Fruit fly (Drosophila melanogaster) whole organism, embryonic: ENCODE data around the gene H2.0.
A peak's percentile ranks its signal among the peaks of the same experiment; 100 is the strongest.

Experiments
- BEAF-32 ChIP-seq: fragments of 200-800 bp; sonication (Bioruptor generic); optimal IDR thresholded peaks from 3 replicates; lab custom pipeline; 2017; ENCODE audit warnings: missing biosample characterization, missing genetic modification characterization, mild to moderate bottlenecking, moderate library complexity, missing genetic modification reagents
- CG10267 ChIP-seq: fragments of 200-800 bp; sonication (Bioruptor generic); optimal IDR thresholded peaks from 2 replicates; lab custom pipeline; 2018; ENCODE audit warnings: missing biosample characterization, mild to moderate bottlenecking, missing genetic modification characterization, moderate library complexity
- CG10431 ChIP-seq: fragments of 200-800 bp; sonication (Bioruptor generic); optimal IDR thresholded peaks from 3 replicates; lab custom pipeline; 2018; ENCODE audit warnings: missing biosample characterization, mild to moderate bottlenecking, missing genetic modification characterization
- CG11085 ChIP-seq: fragments of 200-800 bp; sonication (Bioruptor generic); IDR thresholded peaks from 2 replicates; pipeline ENCODE4 v1.3.6; 2022; ENCODE audit warnings: missing biosample characterization, missing genetic modification characterization
- CG12104 ChIP-seq: fragments of 200-800 bp; sonication (Bioruptor generic); optimal IDR thresholded peaks from 3 replicates; lab custom pipeline; 2016; ENCODE audit warnings: missing biosample characterization, missing genetic modification characterization
- CG16813 ChIP-seq: fragments of 200-800 bp; sonication (Bioruptor generic); IDR thresholded peaks from 3 replicates; pipeline ENCODE4 v1.3.6; 2022; ENCODE audit warnings: missing biosample characterization, missing genetic modification characterization; ENCODE audit not compliant: partially characterized antibody
- CG18764 ChIP-seq: fragments of 200-800 bp; sonication (Bioruptor generic); optimal IDR thresholded peaks from 3 replicates; lab custom pipeline; 2016; ENCODE audit warnings: missing biosample characterization, missing genetic modification characterization
- CG30020 ChIP-seq: fragments of 200-800 bp; optimal IDR thresholded peaks from 2 replicates; lab custom pipeline; 2019; ENCODE audit warnings: missing biosample characterization, mild to moderate bottlenecking, missing genetic modification characterization, moderate library complexity
- CG31441 ChIP-seq: fragments of 200-800 bp; sonication (Bioruptor generic); IDR thresholded peaks from 2 replicates; pipeline ENCODE4 v1.3.6; 2022; ENCODE audit warnings: missing biosample characterization, missing genetic modification characterization
- CG3163 ChIP-seq: fragments of 200-800 bp; sonication (Bioruptor generic); optimal IDR thresholded peaks from 3 replicates; lab custom pipeline; 2016; ENCODE audit warnings: missing biosample characterization, missing genetic modification characterization
- CG4854 ChIP-seq: fragments of 200-800 bp; sonication (Bioruptor generic); optimal IDR thresholded peaks from 2 replicates; lab custom pipeline; 2016; ENCODE audit warnings: missing biosample characterization, missing genetic modification characterization, inconsistent platforms
- CG6683 ChIP-seq: fragments of 200-800 bp; sonication (Bioruptor generic); optimal IDR thresholded peaks from 2 replicates; lab custom pipeline; 2017; ENCODE audit warnings: missing biosample characterization, mild to moderate bottlenecking, missing genetic modification characterization, missing genetic modification reagents
- CG7372 ChIP-seq: fragments of 200-800 bp; sonication (Bioruptor generic); IDR thresholded peaks from 2 replicates; pipeline ENCODE4 v1.3.6; 2022; ENCODE audit warnings: missing biosample characterization, missing genetic modification characterization
- CG7786 ChIP-seq: fragments of 200-800 bp; sonication (Bioruptor generic); optimal IDR thresholded peaks from 2 replicates; lab custom pipeline; 2016; ENCODE audit warnings: missing biosample characterization, missing genetic modification characterization
- CG7839 ChIP-seq: fragments of 200-800 bp; sonication (Bioruptor generic); optimal IDR thresholded peaks from 3 replicates; lab custom pipeline; 2018; ENCODE audit warnings: missing biosample characterization, mild to moderate bottlenecking, missing genetic modification characterization, moderate library complexity
- CG9609 ChIP-seq: fragments of 200-800 bp; sonication (Bioruptor generic); optimal IDR thresholded peaks from 3 replicates; lab custom pipeline; 2016; ENCODE audit warnings: missing biosample characterization, missing genetic modification characterization
- CTCF ChIP-seq: fragments of 200-800 bp; sonication (Bioruptor generic); optimal IDR thresholded peaks from 2 replicates; lab custom pipeline; 2017; ENCODE audit warnings: missing biosample characterization, mild to moderate bottlenecking, missing genetic modification characterization, moderate library complexity
- Chrac-16 ChIP-seq: fragments of 200-800 bp; sonication (Bioruptor generic); optimal IDR thresholded peaks from 3 replicates; lab custom pipeline; 2016; ENCODE audit warnings: missing biosample characterization, missing genetic modification characterization
- D19B ChIP-seq: fragments of 200-800 bp; sonication (Bioruptor generic); optimal IDR thresholded peaks from 2 replicates; lab custom pipeline; 2017; ENCODE audit warnings: missing biosample characterization, mild to moderate bottlenecking, missing genetic modification characterization
- Dad ChIP-seq: fragments of 200-800 bp; sonication (Bioruptor generic); optimal IDR thresholded peaks from 3 replicates; lab custom pipeline; 2016; ENCODE audit warnings: missing biosample characterization, missing genetic modification characterization
- E2f1 ChIP-seq: fragments of 200-800 bp; sonication (Bioruptor generic); IDR thresholded peaks from 2 replicates; pipeline ENCODE4 v1.3.6; 2022; ENCODE audit warnings: missing biosample characterization, missing genetic modification characterization
- Elba2 ChIP-seq: fragments of 200-800 bp; sonication (Bioruptor generic); optimal IDR thresholded peaks from 3 replicates; lab custom pipeline; 2016; ENCODE audit warnings: missing biosample characterization, missing genetic modification characterization
- Mes4 ChIP-seq: fragments of 200-800 bp; sonication (Bioruptor generic); optimal IDR thresholded peaks from 2 replicates; lab custom pipeline; 2016; ENCODE audit warnings: missing biosample characterization, missing genetic modification characterization
- Nf-YC ChIP-seq: fragments of 200-800 bp; optimal IDR thresholded peaks from 3 replicates; lab custom pipeline; 2019; ENCODE audit warnings: missing biosample characterization, mild to moderate bottlenecking, missing genetic modification characterization, moderate library complexity
- NfI ChIP-seq: fragments of 200-800 bp; sonication (Bioruptor generic); optimal IDR thresholded peaks from 3 replicates; lab custom pipeline; 2018; ENCODE audit warnings: missing biosample characterization, mild to moderate bottlenecking, missing genetic modification characterization, moderate library complexity
- Poxn ChIP-seq: fragments of 200-800 bp; sonication (Bioruptor generic); IDR thresholded peaks from 2 replicates; pipeline ENCODE4 v1.3.6; 2022; ENCODE audit warnings: missing biosample characterization, missing genetic modification characterization
- Ravus ChIP-seq: fragments of 200-800 bp; sonication (Bioruptor generic); IDR thresholded peaks from 2 replicates; pipeline ENCODE4 v1.3.6; 2022; ENCODE audit warnings: missing biosample characterization, missing genetic modification characterization
- Scr ChIP-seq: fragments of 200-800 bp; sonication (Bioruptor generic); IDR thresholded peaks from 2 replicates; pipeline ENCODE4 v1.3.6; 2022; ENCODE audit warnings: missing biosample characterization, missing genetic modification characterization; ENCODE audit not compliant: partially characterized antibody
- Side ChIP-seq: fragments of 200-800 bp; sonication (Bioruptor generic); optimal IDR thresholded peaks from 2 replicates; lab custom pipeline; 2016; ENCODE audit warnings: missing biosample characterization, missing genetic modification characterization
- Taf1 ChIP-seq: fragments of 200-800 bp; sonication (Bioruptor generic); IDR thresholded peaks from 2 replicates; pipeline ENCODE4 v1.3.6; 2022; ENCODE audit warnings: missing biosample characterization, missing genetic modification characterization
- Tbp ChIP-seq: fragments of >200 bp; optimal IDR thresholded peaks from 2 replicates; lab custom pipeline; 2018; ENCODE audit warnings: missing biosample characterization, missing genetic modification characterization
- abd-A ChIP-seq: fragments of 200-800 bp; sonication (Bioruptor generic); optimal IDR thresholded peaks from 3 replicates; lab custom pipeline; 2019; ENCODE audit warnings: missing biosample characterization, mild to moderate bottlenecking, missing genetic modification characterization, moderate library complexity
- bowl ChIP-seq: fragments of 200-800 bp; sonication (Bioruptor generic); IDR thresholded peaks from 2 replicates; pipeline ENCODE4 v1.3.6; 2022; ENCODE audit warnings: missing biosample characterization, missing genetic modification characterization
- croc ChIP-seq: fragments of 200-800 bp; sonication (Bioruptor generic); conservative IDR thresholded peaks from 3 replicates; pipeline ENCODE4 v1.3.6; 2022; ENCODE audit warnings: missing biosample characterization, missing genetic modification characterization
- crp ChIP-seq, 2 experiments: fragments of 200-800 bp; sonication (Bioruptor generic); optimal IDR thresholded peaks; 2 replicates in 1 of 2; 3 replicates in 1 of 2; lab custom pipeline; 2017; ENCODE audit warnings: missing biosample characterization in 2 of 2, missing genetic modification characterization in 2 of 2, mild to moderate bottlenecking in 1 of 2, moderate library complexity in 1 of 2
- cwo ChIP-seq: fragments of 200-800 bp; sonication (Bioruptor generic); optimal IDR thresholded peaks from 3 replicates; lab custom pipeline; 2017; ENCODE audit warnings: missing biosample characterization, missing genetic modification characterization, mild to moderate bottlenecking, moderate library complexity, missing genetic modification reagents
- dati ChIP-seq: fragments of 200-800 bp; sonication (Bioruptor generic); IDR thresholded peaks from 2 replicates; pipeline ENCODE4 v1.3.6; 2022; ENCODE audit warnings: missing biosample characterization, missing genetic modification characterization
- fu2 ChIP-seq: fragments of 200-800 bp; sonication (Bioruptor generic); optimal IDR thresholded peaks from 2 replicates; lab custom pipeline; 2016; ENCODE audit warnings: missing biosample characterization, missing genetic modification characterization
- gcm2 ChIP-seq: fragments of 200-800 bp; sonication (Bioruptor generic); optimal IDR thresholded peaks from 2 replicates; lab custom pipeline; 2016; ENCODE audit warnings: missing biosample characterization, missing genetic modification characterization
- grau ChIP-seq: fragments of 200-800 bp; optimal IDR thresholded peaks from 3 replicates; lab custom pipeline; 2019; ENCODE audit warnings: missing biosample characterization, mild to moderate bottlenecking, missing genetic modification characterization, moderate library complexity
- hth ChIP-seq: fragments of >200 bp; optimal IDR thresholded peaks from 2 replicates; lab custom pipeline; 2017; ENCODE audit warnings: inconsistent platforms
- jigr1 ChIP-seq: fragments of 200-800 bp; sonication (Bioruptor generic); IDR thresholded peaks from 3 replicates; pipeline ENCODE4 v1.3.6; 2022; ENCODE audit warnings: missing biosample characterization, missing genetic modification characterization
- lab ChIP-seq: fragments of 200-800 bp; sonication (Bioruptor generic); optimal IDR thresholded peaks from 3 replicates; lab custom pipeline; 2017; ENCODE audit warnings: missing biosample characterization, missing genetic modification characterization, mild to moderate bottlenecking, moderate library complexity, missing genetic modification reagents
- lov ChIP-seq, 2 experiments: fragments of 200-800 bp in 1 of 2; fragments of >200 bp in 1 of 2; sonication (Bioruptor generic) in 1 of 2; IDR thresholded peaks in 1 of 2; optimal IDR thresholded peaks in 1 of 2; 2 replicates in 1 of 2; 3 replicates in 1 of 2; pipeline versions ENCODE4 v1.3.6 to Lab custom; 2017 to 2022; ENCODE audit warnings: missing biosample characterization in 1 of 2, missing genetic modification characterization in 1 of 2
- nerfin-2 ChIP-seq: fragments of 200-800 bp; sonication (Bioruptor generic); IDR thresholded peaks from 2 replicates; pipeline ENCODE4 v1.3.6; 2022; ENCODE audit warnings: missing biosample characterization, missing genetic modification characterization; ENCODE audit not compliant: partially characterized antibody
- onecut ChIP-seq: fragments of 200-800 bp; sonication (Bioruptor generic); IDR thresholded peaks from 2 replicates; pipeline ENCODE4 v1.3.6; 2022; ENCODE audit warnings: missing biosample characterization, missing genetic modification characterization
- sob ChIP-seq: fragments of 200-800 bp; sonication (Bioruptor generic); IDR thresholded peaks from 2 replicates; pipeline ENCODE4 v1.3.6; 2022; ENCODE audit warnings: missing biosample characterization, missing genetic modification characterization
- tll ChIP-seq, 2 experiments: fragments of 200-800 bp in 1 of 2; fragments of >200 bp in 1 of 2; sonication (Bioruptor generic) in 1 of 2; optimal IDR thresholded peaks; 2 replicates each; lab custom pipeline; 2017 to 2019; ENCODE audit warnings: missing biosample characterization in 2 of 2, missing genetic modification characterization in 2 of 2, mild to moderate bottlenecking in 1 of 2, moderate library complexity in 1 of 2
- tx ChIP-seq: fragments of 200-800 bp; sonication (Bioruptor generic); optimal IDR thresholded peaks from 2 replicates; lab custom pipeline; 2016; ENCODE audit warnings: missing biosample characterization, missing genetic modification characterization
- unpg ChIP-seq: fragments of 200-800 bp; sonication (Bioruptor generic); optimal IDR thresholded peaks from 3 replicates; lab custom pipeline; 2018; ENCODE audit warnings: missing biosample characterization, mild to moderate bottlenecking, missing genetic modification characterization, moderate library complexity
- z ChIP-seq: fragments of 200-800 bp; sonication (Bioruptor generic); IDR thresholded peaks from 3 replicates; pipeline ENCODE4 v1.3.6; 2022; ENCODE audit warnings: missing biosample characterization, missing genetic modification characterization

H2.0 gene

DNA sequence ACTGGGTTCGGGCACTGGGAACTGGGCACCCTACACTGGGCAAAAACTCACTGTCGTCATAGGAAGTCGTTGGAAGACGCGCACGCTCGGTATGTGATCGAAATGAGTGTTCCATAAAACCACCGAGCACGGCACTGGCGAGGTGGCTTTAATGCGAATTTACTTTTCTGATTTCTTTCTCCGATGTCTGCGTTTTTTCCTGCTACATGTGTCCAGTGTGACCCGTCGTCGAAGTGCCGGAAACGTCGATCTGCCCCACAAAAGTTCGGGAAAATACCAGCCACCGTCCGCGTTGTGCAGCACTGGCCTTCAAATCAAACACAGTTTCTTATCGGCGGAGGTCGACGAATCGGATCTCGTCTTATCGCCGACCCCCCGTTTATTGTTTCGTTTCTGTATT lies 20.0 kb downstream of the H2.0 start, which contains the start of gene Kdm5 (continued):
- no peak for TF ChIP-seq nerfin-2 (GFP tag; lab: Robert Waterston, UW)
- peak; percentile 35 for TF ChIP-seq CG7786 (GFP tag; lab: Kevin White, UChicago)
- TF ChIP-seq Tbp (GFP tag; lab: Kevin White, UChicago) = no peak
- TF ChIP-seq sob = peak; percentile 49; the same call in 1 of the 2 replicates
- peak; percentile 1 for TF ChIP-seq CG30020 (tag; lab: Kevin White, UChicago)
- TF ChIP-seq NfI (GFP tag; lab: Kevin White, UChicago) = no peak
- TF ChIP-seq CG16813 = 0 out of 3 replicates have a peak, but pooled peaks have one; percentile 36
- no peak for TF ChIP-seq CG12104 (GFP tag; lab: Kevin White, UChicago)
- 0 out of 2 replicates have a peak, but pooled peaks have one; percentile 13 for TF ChIP-seq onecut
- no peak for TF ChIP-seq grau (tag; lab: Kevin White, UChicago)
- peak; percentile 11 for TF ChIP-seq tx (GFP tag; lab: Kevin White, UChicago)
- peak; percentile 34 for TF ChIP-seq Scr (GFP tag; lab: Robert Waterston, UW)
- TF ChIP-seq Nf-YC (tag; lab: Kevin White, UChicago) = peak; percentile 68
- no peak; the same call in 2 of the 3 replicates for TF ChIP-seq croc (GFP tag; lab: Robert Waterston, UW)
- no peak for TF ChIP-seq CG18764 (GFP tag; lab: Kevin White, UChicago)
- no peak for TF ChIP-seq CG6683 (GFP tag; lab: Kevin White, UChicago)
- TF ChIP-seq Chrac-16 (GFP tag; lab: Kevin White, UChicago) = no peak
- TF ChIP-seq CG10431 (GFP tag; lab: Kevin White, UChicago) = peak; percentile 58
- no peak for TF ChIP-seq abd-A (tag; lab: Kevin White, UChicago)
- TF ChIP-seq BEAF-32 (GFP tag; lab: Kevin White, UChicago) = peak; percentile 43
- TF ChIP-seq CTCF (GFP tag; lab: Kevin White, UChicago) = peak; percentile 30
- no peak for TF ChIP-seq lov (optimal IDR thresholded peaks at IDR 0.05; lab: Kevin White, UChicago)
- TF ChIP-seq lov (GFP tag; IDR thresholded peaks at IDR 0.05; lab: Robert Waterston, UW) = no peak
- TF ChIP-seq gcm2 (GFP tag; lab: Kevin White, UChicago) = no peak
- no peak for TF ChIP-seq Dad (GFP tag; lab: Kevin White, UChicago)
- no peak for TF ChIP-seq cwo (GFP tag; lab: Kevin White, UChicago)
- TF ChIP-seq CG10267 (tag; lab: Kevin White, UChicago) = peak; percentile 94
- peak; percentile 14 for TF ChIP-seq Mes4 (GFP tag; lab: Kevin White, UChicago)
- peak; percentile 9 for TF ChIP-seq Elba2 (GFP tag; lab: Kevin White, UChicago)
- TF ChIP-seq Poxn (GFP tag; lab: Robert Waterston, UW) = no peak
- peak; percentile 47 for TF ChIP-seq Side
- no peak for TF ChIP-seq CG11085
- peak; percentile 64 for TF ChIP-seq lab (GFP tag; lab: Kevin White, UChicago)
- no peak for TF ChIP-seq CG7372
- no peak for TF ChIP-seq CG4854 (GFP tag; lab: Kevin White, UChicago)
- no peak for TF ChIP-seq hth
- no peak for TF ChIP-seq Taf1 (GFP tag; lab: Robert Waterston, UW)
- peak; percentile 35 for TF ChIP-seq fu2 (GFP tag; lab: Kevin White, UChicago)
- TF ChIP-seq tll (GFP tag; optimal IDR thresholded peaks at IDR 0.05; lab: Kevin White, UChicago) = no peak
- 0 out of 2 replicates have a peak, but pooled peaks have one; percentile 26 for TF ChIP-seq E2f1
- TF ChIP-seq D19B = no peak
- TF ChIP-seq unpg (GFP tag; lab: Kevin White, UChicago) = no peak
- TF ChIP-seq dati (GFP tag; lab: Robert Waterston, UW) = no peak
- TF ChIP-seq z (GFP tag; lab: Robert Waterston, UW) = no peak
- peak; percentile 4 for TF ChIP-seq CG7839 (tag; lab: Kevin White, UChicago)
- no peak for TF ChIP-seq jigr1 (GFP tag; lab: Robert Waterston, UW)
- peak; percentile 54 for TF ChIP-seq CG9609 (GFP tag; lab: Kevin White, UChicago)
- TF ChIP-seq bowl = no peak
- no peak for TF ChIP-seq Ravus (GFP tag; lab: Robert Waterston, UW)
- TF ChIP-seq CG3163 = no peak
- TF ChIP-seq CG31441 (GFP tag; lab: Robert Waterston, UW) = no peak
- peak in 1 of 2 experiments; percentile 12 for TF ChIP-seq crp (GFP tag; optimal IDR thresholded peaks at IDR 0.05; lab: Kevin White, UChicago)
